Fruit fly (Drosophila melanogaster) whole organism, embryonic: ENCODE measurements around the gene Dic61B.

Experiments
- Asciz ChIP-seq: fragments of 200-800 bp; sonication (Bioruptor generic); optimal IDR thresholded peaks from 2 replicates; lab custom pipeline; 2017; ENCODE audit warnings: missing biosample characterization, mild to moderate bottlenecking, missing genetic modification characterization, missing genetic modification reagents
- BEAF-32 ChIP-seq: fragments of 200-800 bp; sonication (Bioruptor generic); optimal IDR thresholded peaks from 3 replicates; lab custom pipeline; 2017; ENCODE audit warnings: missing biosample characterization, missing genetic modification characterization, mild to moderate bottlenecking, moderate library complexity, missing genetic modification reagents
- BtbVII ChIP-seq: fragments of 200-800 bp; sonication (Bioruptor generic); optimal IDR thresholded peaks from 3 replicates; lab custom pipeline; 2017; ENCODE audit warnings: missing biosample characterization, mild to moderate bottlenecking, missing genetic modification characterization
- CG10959 ChIP-seq: fragments of 200-800 bp; sonication (Bioruptor generic); IDR thresholded peaks from 2 replicates; pipeline ENCODE4 v1.3.6; 2022; ENCODE audit warnings: missing biosample characterization, missing genetic modification characterization
- CG11560 ChIP-seq: fragments of 200-800 bp; sonication (Bioruptor generic); IDR thresholded peaks from 3 replicates; pipeline ENCODE4 v1.3.6; 2022; ENCODE audit warnings: missing biosample characterization, missing genetic modification characterization
- CG1832 ChIP-seq: fragments of 200-800 bp; sonication (Bioruptor generic); optimal IDR thresholded peaks from 2 replicates; lab custom pipeline; 2017; ENCODE audit warnings: missing biosample characterization, mild to moderate bottlenecking, missing genetic modification characterization, inconsistent platforms
- CG30403 ChIP-seq: fragments of 200-800 bp; sonication (Bioruptor generic); optimal IDR thresholded peaks from 3 replicates; lab custom pipeline; 2016; ENCODE audit warnings: missing biosample characterization, missing genetic modification characterization
- CG31365 ChIP-seq: fragments of 200-800 bp; sonication (Bioruptor generic); optimal IDR thresholded peaks from 2 replicates; lab custom pipeline; 2018; ENCODE audit warnings: missing biosample characterization, mild to moderate bottlenecking, missing genetic modification characterization
- CG32532 ChIP-seq: fragments of 200-800 bp; sonication (Bioruptor generic); IDR thresholded peaks from 2 replicates; pipeline ENCODE4 v1.3.6; 2022; ENCODE audit warnings: missing biosample characterization, missing genetic modification characterization
- CG3838 ChIP-seq: fragments of 200-800 bp; sonication (Bioruptor generic); optimal IDR thresholded peaks from 3 replicates; lab custom pipeline; 2016; ENCODE audit warnings: missing biosample characterization, missing genetic modification characterization
- CG3995 ChIP-seq: fragments of 200-800 bp; sonication (Bioruptor generic); optimal IDR thresholded peaks from 3 replicates; lab custom pipeline; 2016; ENCODE audit warnings: missing biosample characterization, missing genetic modification characterization
- CG6791 ChIP-seq: fragments of 200-800 bp; sonication (Bioruptor generic); IDR thresholded peaks from 3 replicates; pipeline ENCODE4 v1.3.6; 2022; ENCODE audit warnings: missing biosample characterization, missing genetic modification characterization; ENCODE audit not compliant: partially characterized antibody
- CG7357 ChIP-seq: fragments of 200-800 bp; sonication (Bioruptor generic); IDR thresholded peaks from 3 replicates; pipeline ENCODE4 v1.3.6; 2022; ENCODE audit warnings: missing biosample characterization, missing genetic modification characterization
- CG7963 ChIP-seq: fragments of 200-800 bp; sonication (Bioruptor generic); IDR thresholded peaks from 3 replicates; pipeline ENCODE4 v1.3.6; 2022; ENCODE audit warnings: missing biosample characterization, missing genetic modification characterization; ENCODE audit not compliant: partially characterized antibody
- CG9797 ChIP-seq: fragments of 200-800 bp; sonication (Bioruptor generic); optimal IDR thresholded peaks from 3 replicates; lab custom pipeline; 2018; ENCODE audit warnings: missing biosample characterization, mild to moderate bottlenecking, missing genetic modification characterization
- CHES-1-like ChIP-seq: fragments of 200-800 bp; sonication (Bioruptor generic); optimal IDR thresholded peaks from 2 replicates; lab custom pipeline; 2016; ENCODE audit warnings: missing biosample characterization, missing genetic modification characterization
- Dll ChIP-seq: fragments of 200-800 bp; sonication (Bioruptor generic); IDR thresholded peaks from 4 replicates; pipeline ENCODE4 v1.3.6; 2022; ENCODE audit warnings: missing biosample characterization, missing genetic modification characterization; ENCODE audit not compliant: partially characterized antibody
- Eip74EF ChIP-seq, 2 experiments: fragments of 200-800 bp in 1 of 2; fragments of >200 bp in 1 of 2; sonication (Bioruptor generic) in 1 of 2; optimal IDR thresholded peaks; 2 replicates each; lab custom pipeline; 2017 to 2019; ENCODE audit warnings: missing biosample characterization in 2 of 2, missing genetic modification characterization in 2 of 2, mild to moderate bottlenecking in 1 of 2, moderate library complexity in 1 of 2
- HLH4C ChIP-seq: fragments of 200-800 bp; sonication (Bioruptor generic); IDR thresholded peaks from 3 replicates; pipeline ENCODE4 v1.3.6; 2022; ENCODE audit warnings: missing biosample characterization, missing genetic modification characterization; ENCODE audit not compliant: partially characterized antibody
- Hmr ChIP-seq: fragments of 200-800 bp; sonication (Bioruptor generic); optimal IDR thresholded peaks from 3 replicates; lab custom pipeline; 2017; ENCODE audit warnings: mild to moderate bottlenecking, missing biosample characterization, missing genetic modification reagents, missing genetic modification characterization
- Lhr ChIP-seq: fragments of 200-800 bp; sonication (Bioruptor generic); optimal IDR thresholded peaks from 3 replicates; lab custom pipeline; 2017; ENCODE audit warnings: mild to moderate bottlenecking, missing biosample characterization, missing genetic modification reagents, missing genetic modification characterization
- MESR4 ChIP-seq: fragments of 200-800 bp; sonication (Bioruptor generic); optimal IDR thresholded peaks from 2 replicates; lab custom pipeline; 2018; ENCODE audit warnings: missing biosample characterization, mild to moderate bottlenecking, missing genetic modification characterization, moderate library complexity
- MTF-1 ChIP-seq: fragments of 200-800 bp; sonication (Bioruptor generic); optimal IDR thresholded peaks from 2 replicates; lab custom pipeline; 2018; ENCODE audit warnings: missing biosample characterization, mild to moderate bottlenecking, missing genetic modification characterization, borderline replicate concordance
- Mad ChIP-seq: fragments of 200-800 bp; sonication (Bioruptor generic); optimal IDR thresholded peaks from 2 replicates; lab custom pipeline; 2016; ENCODE audit warnings: missing biosample characterization, missing genetic modification characterization
- NfI ChIP-seq: fragments of 200-800 bp; sonication (Bioruptor generic); optimal IDR thresholded peaks from 3 replicates; lab custom pipeline; 2018; ENCODE audit warnings: missing biosample characterization, mild to moderate bottlenecking, missing genetic modification characterization, moderate library complexity
- Oli ChIP-seq: fragments of 200-800 bp; sonication (Bioruptor generic); optimal IDR thresholded peaks from 2 replicates; lab custom pipeline; 2018; ENCODE audit warnings: missing biosample characterization, mild to moderate bottlenecking, missing genetic modification characterization, moderate library complexity
- Opbp ChIP-seq: fragments of 200-800 bp; sonication (Bioruptor generic); IDR thresholded peaks from 3 replicates; pipeline ENCODE4 v1.3.6; 2022; ENCODE audit warnings: missing biosample characterization, missing genetic modification characterization; ENCODE audit not compliant: partially characterized antibody
- Scr ChIP-seq: fragments of 200-800 bp; sonication (Bioruptor generic); IDR thresholded peaks from 2 replicates; pipeline ENCODE4 v1.3.6; 2022; ENCODE audit warnings: missing biosample characterization, missing genetic modification characterization; ENCODE audit not compliant: partially characterized antibody
- Sox102F ChIP-seq: fragments of 200-800 bp; sonication (Bioruptor generic); optimal IDR thresholded peaks from 2 replicates; lab custom pipeline; 2018; ENCODE audit warnings: missing biosample characterization, mild to moderate bottlenecking, missing genetic modification characterization, moderate library complexity
- Xbp1 ChIP-seq: fragments of 200-800 bp; sonication (Bioruptor generic); optimal IDR thresholded peaks from 3 replicates; lab custom pipeline; 2016; ENCODE audit warnings: missing biosample characterization, mild to moderate bottlenecking, missing genetic modification characterization
- Xrp1 ChIP-seq: fragments of 200-800 bp; sonication (Bioruptor generic); IDR thresholded peaks from 2 replicates; pipeline ENCODE4 v1.3.6; 2022; ENCODE audit warnings: missing biosample characterization, missing genetic modification characterization
- abd-A ChIP-seq: fragments of 200-800 bp; sonication (Bioruptor generic); optimal IDR thresholded peaks from 3 replicates; lab custom pipeline; 2019; ENCODE audit warnings: missing biosample characterization, mild to moderate bottlenecking, missing genetic modification characterization, moderate library complexity
- ara ChIP-seq: fragments of 200-800 bp; sonication (Bioruptor generic); IDR thresholded peaks from 2 replicates; pipeline ENCODE4 v1.3.6; 2022; ENCODE audit warnings: missing biosample characterization, missing genetic modification characterization
- ato ChIP-seq: fragments of 200-800 bp; sonication (Bioruptor generic); IDR thresholded peaks from 2 replicates; pipeline ENCODE4 v1.3.6; 2022; ENCODE audit warnings: missing biosample characterization, missing genetic modification characterization; ENCODE audit not compliant: partially characterized antibody
- bbx ChIP-seq: fragments of 200-800 bp; sonication (Bioruptor generic); IDR thresholded peaks from 2 replicates; pipeline ENCODE4 v1.3.6; 2022; ENCODE audit warnings: missing biosample characterization, missing genetic modification characterization; ENCODE audit not compliant: partially characterized antibody
- ewg ChIP-seq: fragments of 200-800 bp; sonication (Bioruptor generic); optimal IDR thresholded peaks from 3 replicates; lab custom pipeline; 2017; ENCODE audit warnings: mild to moderate bottlenecking, missing biosample characterization, missing genetic modification reagents, missing genetic modification characterization
- gcm ChIP-seq: fragments of 200-800 bp; sonication (Bioruptor generic); optimal IDR thresholded peaks from 2 replicates; lab custom pipeline; 2019; ENCODE audit warnings: missing biosample characterization, mild to moderate bottlenecking, missing genetic modification characterization, moderate library complexity
- gcm2 ChIP-seq: fragments of 200-800 bp; sonication (Bioruptor generic); optimal IDR thresholded peaks from 2 replicates; lab custom pipeline; 2016; ENCODE audit warnings: missing biosample characterization, missing genetic modification characterization
- gsb ChIP-seq: fragments of 200-800 bp; sonication (Bioruptor generic); IDR thresholded peaks from 2 replicates; pipeline ENCODE4 v1.3.6; 2022; ENCODE audit warnings: missing biosample characterization, missing genetic modification characterization
- hkb ChIP-seq, 2 experiments: fragments of 200-800 bp in 1 of 2; fragments of >200 bp in 1 of 2; sonication (Bioruptor generic) in 1 of 2; IDR thresholded peaks in 1 of 2; optimal IDR thresholded peaks in 1 of 2; 2 replicates each; pipeline versions ENCODE4 v1.3.6 to Lab custom; 2017 to 2022; ENCODE audit warnings: missing biosample characterization in 1 of 2, missing genetic modification characterization in 1 of 2
- ken ChIP-seq: fragments of 200-800 bp; sonication (Bioruptor generic); IDR thresholded peaks from 3 replicates; pipeline ENCODE4 v1.3.6; 2022; ENCODE audit warnings: missing biosample characterization, missing genetic modification characterization
- kni ChIP-seq: fragments of 200-800 bp; sonication (Bioruptor generic); optimal IDR thresholded peaks from 3 replicates; lab custom pipeline; 2017; ENCODE audit warnings: mild to moderate bottlenecking, missing biosample characterization, missing genetic modification reagents, missing genetic modification characterization
- knrl ChIP-seq: fragments of 200-800 bp; sonication (Bioruptor generic); IDR thresholded peaks from 3 replicates; pipeline ENCODE4 v1.3.6; 2022; ENCODE audit warnings: missing biosample characterization, missing genetic modification characterization; ENCODE audit not compliant: partially characterized antibody
- lola ChIP-seq, 3 experiments: fragments of >200 bp in 2 of 3; fragments of 200-800 bp in 1 of 3; sonication (Bioruptor generic) in 1 of 3; optimal IDR thresholded peaks; 2 replicates each; lab custom pipeline; 2017 to 2019; ENCODE audit warnings: missing biosample characterization in 3 of 3, missing genetic modification characterization in 3 of 3, mild to moderate bottlenecking in 1 of 3, moderate library complexity in 1 of 3
- lov ChIP-seq, 2 experiments: fragments of 200-800 bp in 1 of 2; fragments of >200 bp in 1 of 2; sonication (Bioruptor generic) in 1 of 2; IDR thresholded peaks in 1 of 2; optimal IDR thresholded peaks in 1 of 2; 2 replicates in 1 of 2; 3 replicates in 1 of 2; pipeline versions ENCODE4 v1.3.6 to Lab custom; 2017 to 2022; ENCODE audit warnings: missing biosample characterization in 1 of 2, missing genetic modification characterization in 1 of 2
- org-1 ChIP-seq: fragments of 200-800 bp; sonication (Bioruptor generic); optimal IDR thresholded peaks from 2 replicates; lab custom pipeline; 2017; ENCODE audit warnings: missing biosample characterization, missing genetic modification characterization
- row ChIP-seq: fragments of 200-800 bp; sonication (Bioruptor generic); IDR thresholded peaks from 3 replicates; pipeline ENCODE4 v1.3.6; 2022; ENCODE audit warnings: missing biosample characterization, missing genetic modification characterization
- salm ChIP-seq: fragments of 200-800 bp; sonication (Bioruptor generic); optimal IDR thresholded peaks from 2 replicates; lab custom pipeline; 2018; ENCODE audit warnings: missing biosample characterization, mild to moderate bottlenecking, missing genetic modification characterization
- unpg ChIP-seq: fragments of 200-800 bp; sonication (Bioruptor generic); optimal IDR thresholded peaks from 3 replicates; lab custom pipeline; 2018; ENCODE audit warnings: missing biosample characterization, mild to moderate bottlenecking, missing genetic modification characterization, moderate library complexity

Dic61B gene

dm6 chr3L:177938-178337 lies 25.5 kb upstream of the Dic61B start (continued):
- 0 out of 3 replicates have a peak, but pooled peaks have one; percentile 21 for TF ChIP-seq HLH4C
- no peak for TF ChIP-seq kni (GFP tag; lab: Kevin White, UChicago)
- TF ChIP-seq bbx (GFP tag; lab: Robert Waterston, UW), result peak; percentile 65
- TF ChIP-seq knrl (GFP tag; lab: Robert Waterston, UW), result peak; percentile 37; the same call in 1 of the 3 replicates
- TF ChIP-seq ken, result 0 out of 3 replicates have a peak, but pooled peaks have one; percentile 10
- TF ChIP-seq CG3838 (GFP tag; lab: Kevin White, UChicago), result no peak
- no peak for TF ChIP-seq unpg (GFP tag; lab: Kevin White, UChicago)
- no peak for TF ChIP-seq CG7357 (GFP tag; lab: Robert Waterston, UW)
- no peak for TF ChIP-seq Sox102F (GFP tag; lab: Kevin White, UChicago)
- peak; percentile 59; the same call in 1 of the 3 replicates for TF ChIP-seq CG6791 (GFP tag; lab: Robert Waterston, UW)
- no peak for TF ChIP-seq Mad (GFP tag; lab: Kevin White, UChicago)
- TF ChIP-seq row (GFP tag; lab: Robert Waterston, UW), result 0 out of 3 replicates have a peak, but pooled peaks have one; percentile 15
- TF ChIP-seq lov (optimal IDR thresholded peaks at IDR 0.05; lab: Kevin White, UChicago), result no peak
- TF ChIP-seq lov (GFP tag; IDR thresholded peaks at IDR 0.05; lab: Robert Waterston, UW), result no peak
- TF ChIP-seq Dll (GFP tag; lab: Robert Waterston, UW), result peak; percentile 70
- 0 out of 2 replicates have a peak, but pooled peaks have one; percentile 37 for TF ChIP-seq ato
- TF ChIP-seq Opbp (GFP tag; lab: Robert Waterston, UW), result peak; percentile 57; the same call in 1 of the 3 replicates
- no peak for TF ChIP-seq Oli (tag; lab: Kevin White, UChicago)
- no peak for TF ChIP-seq salm
- TF ChIP-seq Xrp1, result no peak
- TF ChIP-seq Xbp1 (GFP tag; lab: Kevin White, UChicago), result no peak
- TF ChIP-seq BEAF-32, result peak; percentile 40
- peak; percentile 38; the same call in 1 of the 2 replicates for TF ChIP-seq Scr (GFP tag; lab: Robert Waterston, UW)
- no peak for TF ChIP-seq abd-A
- no peak for TF ChIP-seq gsb
- TF ChIP-seq ara (GFP tag; lab: Robert Waterston, UW), result no peak
- no peak for TF ChIP-seq CG32532
- TF ChIP-seq CG1832, result no peak
- TF ChIP-seq CG31365 (tag; lab: Kevin White, UChicago), result no peak
- TF ChIP-seq CG11560, result no peak
- no peak for TF ChIP-seq Asciz (GFP tag; lab: Kevin White, UChicago)
- no peak for TF ChIP-seq lola (GFP tag; optimal IDR thresholded peaks at IDR 0.05; lab: Kevin White, UChicago)
- TF ChIP-seq gcm2 (GFP tag; lab: Kevin White, UChicago), result no peak
- peak; percentile 29; the same call in 1 of the 3 replicates for TF ChIP-seq CG7963
- TF ChIP-seq MTF-1, result no peak
- TF ChIP-seq gcm, result peak; percentile 29
- no peak for TF ChIP-seq ewg (GFP tag; lab: Kevin White, UChicago)
- TF ChIP-seq CG30403 (GFP tag; lab: Kevin White, UChicago), result no peak

- TF ChIP-seq CG10959 (GFP tag; lab: Robert Waterston, UW), result no peak
- TF ChIP-seq CG9797, result peak; percentile 57
- TF ChIP-seq Hmr (GFP tag; lab: Kevin White, UChicago), result peak; percentile 10
- TF ChIP-seq NfI (GFP tag; lab: Kevin White, UChicago), result no peak
- TF ChIP-seq hkb (optimal IDR thresholded peaks at IDR 0.05; lab: Kevin White, UChicago), result no peak
- peak; percentile 42; the same call in 1 of the 2 replicates for TF ChIP-seq hkb (GFP tag; IDR thresholded peaks at IDR 0.05; lab: Robert Waterston, UW)
- TF ChIP-seq Lhr, result peak; percentile 72
- no peak for TF ChIP-seq BtbVII (GFP tag; lab: Kevin White, UChicago)
- peak in 1 of 2 experiments; percentile 81 for TF ChIP-seq Eip74EF (GFP tag; optimal IDR thresholded peaks at IDR 0.05; lab: Kevin White, UChicago)
- peak; percentile 63 for TF ChIP-seq MESR4 (GFP tag; lab: Kevin White, UChicago)
- peak; percentile 79 for TF ChIP-seq CG3995 (GFP tag; lab: Kevin White, UChicago)
- peak; percentile 4 for TF ChIP-seq CHES-1-like (GFP tag; lab: Kevin White, UChicago)
- TF ChIP-seq org-1 (GFP tag; lab: Kevin White, UChicago), result no peak
Measured at dm6 chr3L:175949-176348, 23.6 kb upstream of the Dic61B start, which contains the start of gene CG7049. Gene CG7049, minus strand, starts transcription at chr3L:176228.
